Worm (Caenorhabditis elegans): ENCODE measurements around the gene irld-50.

irld-50 gene

ce11 chrII:2987854-2988350, 44.0 kb upstream of the irld-50 start, which contains the start of gene lido-7 (continued):
- TF ChIP-seq C17E4.6 (GFP tag; IDR thresholded peaks at IDR 0.05) (no peak), B0261.1 (tag; optimal IDR thresholded peaks at IDR 0.05) (no peak), tbp1 (GFP tag; optimal IDR thresholded peaks at IDR 0.05) (no peak), nfya-2 (GFP tag; IDR thresholded peaks at IDR 0.05) (no peak), nhr-80 (tag; optimal IDR thresholded peaks at IDR 0.05) (peak; percentile 58), Y67H2A.10 (GFP tag; conservative IDR thresholded peaks at IDR 0.05) (no peak), zim-3 (tag; optimal IDR thresholded peaks at IDR 0.05) (no peak), akir-1 (GFP tag; optimal IDR thresholded peaks at IDR 0.05) (no peak), mcd-1 (GFP tag; IDR thresholded peaks at IDR 0.05) (peak; percentile 61), ztf-26 (tag; optimal IDR thresholded peaks at IDR 0.05) (no peak), F23B12.7 (tag; optimal IDR thresholded peaks at IDR 0.05; ENCODE audit: insufficient read depth) (peak; percentile 44), hlh-26 (GFP tag; conservative IDR thresholded peaks at IDR 0.05) (no peak), Y56A3A.18 (GFP tag; IDR thresholded peaks at IDR 0.05) (no peak)

- TF ChIP-seq lin-54 (GFP tag; optimal IDR thresholded peaks at IDR 0.05) (peak; percentile 5), nhr-120 (GFP tag; IDR thresholded peaks at IDR 0.05) (no peak), F23B12.7 (tag; optimal IDR thresholded peaks at IDR 0.05; ENCODE audit: insufficient read depth) (no peak), mes-4 (tag; optimal IDR thresholded peaks at IDR 0.05) (no peak), rpc-1 (optimal IDR thresholded peaks at IDR 0.05) (no peak), rpc-1 (tag; optimal IDR thresholded peaks at IDR 0.05) (no peak), F52B5.7 (tag; optimal IDR thresholded peaks at IDR 0.05) (peak; percentile 57), repo-1 (tag; optimal IDR thresholded peaks at IDR 0.05) (no peak), hlh-26 (GFP tag; conservative IDR thresholded peaks at IDR 0.05) (no peak), sptf-2 (GFP tag; optimal IDR thresholded peaks at IDR 0.05) (no peak), lin-26 (GFP tag; IDR thresholded peaks at IDR 0.05) (peak; percentile 52; the same call in 1 of the 2 replicates), ztf-25 (GFP tag; IDR thresholded peaks at IDR 0.05) (no peak), Y79H2A.3 (GFP tag; conservative IDR thresholded peaks at IDR 0.05) (no peak), B0019.2 (GFP tag; conservative IDR thresholded peaks at IDR 0.05) (no peak), B0035.1 (tag; optimal IDR thresholded peaks at IDR 0.05) (no peak), atf-7 (tag; optimal IDR thresholded peaks at IDR 0.05) (no peak), ama-1 (optimal IDR thresholded peaks at IDR 0.05) (no peak), ama-1 (GFP tag; optimal IDR thresholded peaks at IDR 0.05) (no peak), F10E7.11 (tag; optimal IDR thresholded peaks at IDR 0.05) (no peak), zfh-2 (GFP tag; conservative IDR thresholded peaks at IDR 0.05) (peak; percentile 77), lsy-27 (tag; optimal IDR thresholded peaks at IDR 0.05; ENCODE audit: borderline replicate concordance, insufficient read depth) (no peak), lag-1 (GFP tag; IDR thresholded peaks at IDR 0.05) (no peak), B0336.3 (GFP tag; IDR thresholded peaks at IDR 0.05) (no peak; the same call in 1 of the 2 replicates), tlf-1 (GFP tag; optimal IDR thresholded peaks at IDR 0.05) (no peak), ztf-22 (GFP tag; optimal IDR thresholded peaks at IDR 0.05) (no peak), lin-35 (GFP tag; optimal IDR thresholded peaks at IDR 0.05) (no peak), F49E8.2 (tag; optimal IDR thresholded peaks at IDR 0.05; ENCODE audit: insufficient read depth) (no peak), F57A8.1 (GFP tag; optimal IDR thresholded peaks at IDR 0.05) (peak; percentile 37), ztf-26 (tag; optimal IDR thresholded peaks at IDR 0.05) (no peak), hrde-1 (tag; optimal IDR thresholded peaks at IDR 0.05; ENCODE audit: borderline replicate concordance) (no peak), Y67H2A.10 (GFP tag; conservative IDR thresholded peaks at IDR 0.05) (no peak), somi-1 (GFP tag; optimal IDR thresholded peaks at IDR 0.05) (peak; percentile 33), pha-4 (tag; optimal IDR thresholded peaks at IDR 0.05) (no peak), tbx-9 (tag; optimal IDR thresholded peaks at IDR 0.05; ENCODE audit: borderline replicate concordance) (no peak), akir-1 (GFP tag; optimal IDR thresholded peaks at IDR 0.05) (no peak), ceh-27 (GFP tag; optimal IDR thresholded peaks at IDR 0.05) (no peak), rec-8 (tag; optimal IDR thresholded peaks at IDR 0.05) (no peak), ztf-6 (GFP tag; IDR thresholded peaks at IDR 0.05) (no peak), athp-1 (tag; optimal IDR thresholded peaks at IDR 0.05) (no peak)
Measured at ce11 chrII:2987122-2987556, 43.3 kb upstream of the irld-50 start.

Data from whole organism, young adult.